Fruit fly (Drosophila melanogaster) whole organism, prepupa: ENCODE data around the gene Ube3a.

Source experiments
- CG16779 ChIP-seq: fragments of 200-800 bp; sonication (Bioruptor generic); optimal IDR thresholded peaks from 3 replicates; lab custom pipeline; 2017; ENCODE audit warnings: missing biosample characterization, mild to moderate bottlenecking, missing genetic modification characterization
- CG4318 ChIP-seq: fragments of 200-800 bp; sonication (Bioruptor generic); optimal IDR thresholded peaks from 3 replicates; lab custom pipeline; 2017; ENCODE audit warnings: missing biosample characterization, mild to moderate bottlenecking, missing genetic modification characterization
- CG6854 ChIP-seq: fragments of 200-800 bp; sonication (Bioruptor generic); optimal IDR thresholded peaks from 2 replicates; lab custom pipeline; 2017; ENCODE audit warnings: missing biosample characterization, mild to moderate bottlenecking, missing genetic modification characterization
- Gug ChIP-seq: fragments of 200-800 bp; sonication (Bioruptor generic); IDR thresholded peaks from 2 replicates; pipeline ENCODE4 v1.3.6; 2022; ENCODE audit warnings: missing biosample characterization, missing genetic modification characterization
- Sox102F ChIP-seq: fragments of 200-800 bp; sonication (Bioruptor generic); optimal IDR thresholded peaks from 2 replicates; lab custom pipeline; 2016; ENCODE audit warnings: missing biosample characterization, mild to moderate bottlenecking, missing genetic modification characterization
- svp ChIP-seq: fragments of 200-800 bp; sonication (Bioruptor generic); peaks from one replicate; lab custom pipeline; 2016; ENCODE audit warnings: missing biosample characterization, missing genetic modification characterization

DNA sequence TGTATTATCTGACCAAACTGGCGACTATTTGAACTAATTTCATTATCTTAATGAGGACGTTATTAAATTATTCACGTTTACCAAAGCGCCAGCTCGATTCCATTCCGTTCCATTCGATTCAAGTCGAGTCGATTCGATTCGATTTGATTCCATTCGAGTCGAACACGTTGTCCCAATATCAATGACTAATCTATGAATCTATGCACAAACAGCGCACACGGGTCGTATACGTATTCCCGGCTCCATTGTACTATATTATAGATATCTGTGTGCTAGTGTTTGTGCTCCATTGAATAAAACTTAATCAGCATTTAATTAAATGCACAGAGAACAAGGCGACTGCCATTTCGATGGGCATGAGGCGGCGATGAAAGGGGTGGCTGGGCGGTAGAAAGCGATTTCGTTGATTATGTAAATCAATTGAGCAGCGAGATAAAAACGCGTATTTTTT lies 28.8 kb upstream of the Ube3a start:
- TF ChIP-seq Gug (GFP tag; lab: Robert Waterston, UW) (no peak; the same call in 1 of the 2 replicates), CG16779 (tag; lab: Kevin White, UChicago) (no peak), CG6854 (GFP tag; lab: Kevin White, UChicago) (no peak), Sox102F (no peak), CG4318 (GFP tag; lab: Kevin White, UChicago) (no peak), svp (GFP tag; lab: Kevin White, UChicago) (no peak)
